Fruit fly (Drosophila melanogaster): ENCODE data around the gene RhoGAP16F.

- TF ChIP-seq CTCF (optimal IDR thresholded peaks at IDR 0.05) (no peak), CG8478 (optimal IDR thresholded peaks at IDR 0.05) (no peak)
These were observed 28.8 kb upstream of the RhoGAP16F start, which contains the start of gene Dhc16F for dm6 chrX:18064183-18064582.
